Worm (Caenorhabditis elegans): ENCODE results near the gene F08H9.3.
A peak's percentile ranks its signal among the peaks of the same experiment; 100 is the strongest.

The F08H9.3 gene

DNA sequence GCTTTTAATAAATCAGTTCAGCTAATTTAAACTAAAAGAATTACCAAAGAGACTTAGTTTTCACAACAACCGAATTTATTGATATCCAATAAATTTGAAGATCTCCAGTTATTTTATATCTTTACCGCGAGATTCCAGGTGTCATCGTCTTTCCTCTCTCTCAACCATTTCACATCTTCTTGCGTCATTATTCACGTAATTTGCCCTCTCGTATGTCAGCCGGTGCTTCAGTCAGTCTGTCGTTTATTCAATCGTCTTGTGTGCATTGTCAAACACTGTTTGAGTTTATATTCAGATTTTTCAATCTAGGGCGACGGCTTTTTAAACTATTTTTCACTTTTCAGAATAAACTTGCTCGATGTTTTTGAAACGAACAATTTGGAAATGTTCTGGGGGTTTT is 25.8 kb downstream of the F08H9.3 start:
- TF ChIP-seq snpc-3.4 (tag; optimal IDR thresholded peaks at IDR 0.05) (no peak), cebp-1 (GFP tag; IDR thresholded peaks at IDR 0.05) (no peak), cebp-1 (tag; optimal IDR thresholded peaks at IDR 0.05) (no peak)

DNA sequence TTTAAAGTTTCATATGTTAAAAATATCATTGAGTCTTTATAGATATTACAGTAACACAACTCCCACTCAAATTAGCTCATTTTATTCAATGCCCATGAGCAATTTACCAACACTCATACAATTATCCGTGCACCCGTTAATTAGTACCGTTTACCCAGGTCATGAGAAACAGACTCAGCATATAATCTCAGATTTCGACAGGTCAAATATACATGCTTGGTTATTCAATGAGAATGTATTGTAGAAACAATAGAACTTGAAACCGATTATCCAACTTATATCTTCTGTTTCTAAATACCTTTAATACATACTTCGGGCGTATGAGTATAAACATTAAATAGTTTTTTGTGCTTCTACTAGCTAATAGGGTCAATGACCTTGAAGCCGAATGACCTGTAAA is 26.9 kb downstream of the F08H9.3 start:
- TF ChIP-seq lag-1 (GFP tag; IDR thresholded peaks at IDR 0.05) (no peak), F33H1.4 (GFP tag; IDR thresholded peaks at IDR 0.05) (no peak), F22D6.2 (tag; optimal IDR thresholded peaks at IDR 0.05) (no peak), F37B4.10 (GFP tag; IDR thresholded peaks at IDR 0.05) (no peak), dpl-1 (GFP tag; optimal IDR thresholded peaks at IDR 0.05) (no peak), athp-1 (tag; optimal IDR thresholded peaks at IDR 0.05) (no peak), unc-62 (GFP tag; optimal IDR thresholded peaks at IDR 0.05) (no peak), somi-1 (GFP tag; optimal IDR thresholded peaks at IDR 0.05) (no peak), sea-2 (GFP tag; IDR thresholded peaks at IDR 0.05) (no peak), let-607 (tag; optimal IDR thresholded peaks at IDR 0.05) (no peak), egl-18 (GFP tag; IDR thresholded peaks at IDR 0.05) (no peak), attf-6 (GFP tag; IDR thresholded peaks at IDR 0.05) (no peak), hlh-12 (tag; optimal IDR thresholded peaks at IDR 0.05) (no peak), B0035.1 (tag; optimal IDR thresholded peaks at IDR 0.05) (no peak), C06A6.2 (GFP tag; conservative IDR thresholded peaks at IDR 0.05) (no peak)

DNA sequence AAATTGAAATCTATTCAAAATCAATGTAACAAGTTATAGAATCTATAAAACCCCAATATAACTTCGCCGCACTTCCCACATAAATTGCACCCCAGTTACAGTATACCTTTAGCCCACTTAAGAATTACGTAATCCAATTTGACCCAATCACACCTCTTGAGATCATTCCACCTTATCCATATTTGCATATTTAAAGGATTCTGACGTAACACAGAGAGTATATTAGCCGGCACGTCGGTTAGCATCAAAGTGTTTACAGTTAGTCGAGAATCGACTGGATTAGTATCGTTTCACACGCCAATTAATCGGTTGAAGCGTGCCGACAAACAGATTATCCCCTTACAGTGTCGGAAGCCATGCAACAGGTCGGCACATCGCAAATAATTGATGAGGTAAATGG is 29.6 kb downstream of the F08H9.3 start:
- no peak for TF ChIP-seq ztf-6 (GFP tag; IDR thresholded peaks at IDR 0.05)
- TF ChIP-seq K11D2.4 (GFP tag; IDR thresholded peaks at IDR 0.05): no peak
- TF ChIP-seq bed-2 (GFP tag; IDR thresholded peaks at IDR 0.05): no peak
- no peak for TF ChIP-seq egl-44 (GFP tag; IDR thresholded peaks at IDR 0.05)
- TF ChIP-seq ceh-79 (tag; optimal IDR thresholded peaks at IDR 0.05): no peak
- TF ChIP-seq bed-1 (GFP tag; IDR thresholded peaks at IDR 0.05): no peak
- TF ChIP-seq hlh-12 (tag; optimal IDR thresholded peaks at IDR 0.05): no peak
- no peak for TF ChIP-seq lsy-27 (tag; optimal IDR thresholded peaks at IDR 0.05; ENCODE audit: borderline replicate concordance, insufficient read depth)
- no peak for TF ChIP-seq pha-4 (tag; optimal IDR thresholded peaks at IDR 0.05)
- TF ChIP-seq B0035.1 (tag; optimal IDR thresholded peaks at IDR 0.05): no peak
- no peak for TF ChIP-seq lin-54 (GFP tag; optimal IDR thresholded peaks at IDR 0.05)
- no peak for TF ChIP-seq F37B4.10 (GFP tag; IDR thresholded peaks at IDR 0.05)

DNA sequence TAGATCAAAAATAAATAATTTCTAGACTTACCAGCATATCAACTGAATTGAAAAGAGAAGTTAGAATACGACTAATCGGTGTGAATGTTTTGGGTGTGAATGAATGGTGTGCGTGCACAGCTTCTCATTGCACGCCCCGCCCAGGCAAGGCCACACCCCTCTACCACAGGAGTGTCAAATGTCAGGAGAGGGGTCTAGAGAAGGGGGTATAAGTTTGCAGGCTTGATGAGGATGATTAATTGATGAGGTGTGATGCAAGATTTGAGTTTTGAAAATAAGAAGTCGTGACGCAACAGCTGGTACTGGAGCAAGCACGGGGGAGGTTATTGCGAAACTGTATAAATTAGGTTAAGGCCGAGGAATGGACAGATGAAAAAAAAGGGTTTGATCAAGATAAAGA is 30.9 kb downstream of the F08H9.3 start, which contains the start of gene egl-1:
TSS of gene egl-1 (minus strand) at position 101 of the 400 bp plus-strand sequence.
- TF ChIP-seq aptf-3 (GFP tag; IDR thresholded peaks at IDR 0.05) (0 out of 2 replicates have a peak, but pooled peaks have one; percentile 35), K12H6.12 (tag; optimal IDR thresholded peaks at IDR 0.05) (no peak)

DNA sequence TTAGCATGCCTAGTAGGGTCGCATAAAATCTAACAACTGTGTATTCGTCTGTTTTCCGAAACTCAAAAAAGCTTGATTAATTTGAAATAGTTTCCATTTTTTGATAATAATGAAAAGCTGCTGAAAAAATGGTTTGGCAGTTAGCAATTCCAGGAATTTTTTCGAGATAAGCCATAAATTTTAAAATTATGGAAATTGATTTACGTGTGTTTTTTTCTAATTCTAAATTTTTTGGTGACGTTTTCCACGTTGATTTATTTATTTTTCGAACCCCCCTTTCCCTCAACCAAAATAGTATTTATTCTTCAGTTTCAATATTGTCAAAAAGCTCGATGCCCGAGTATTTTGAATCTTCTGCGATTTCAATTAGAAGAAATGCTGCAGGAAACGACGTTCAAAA is 34.3 kb downstream of the F08H9.3 start, which contains the start of gene F23B12.1:
TSS of gene F23B12.1 (plus strand) at position 301 of the 400 bp plus-strand sequence.
- TF ChIP-seq ceh-79 (tag; optimal IDR thresholded peaks at IDR 0.05) (no peak), ZK185.1 (tag; optimal IDR thresholded peaks at IDR 0.05; ENCODE audit: poor library complexity, severe bottlenecking) (no peak), Y67H2A.10 (GFP tag; conservative IDR thresholded peaks at IDR 0.05) (no peak)

All from whole organism, young adult.